Fruit fly (Drosophila melanogaster): ENCODE data around the gene CG7443.

Gene CG7443

dm6 chr3R:8340675-8341275 lies 16.7 kb downstream of the CG7443 start, which contains the start of the genes COX7A and Arl2 (continued):
- TF ChIP-seq inv (GFP tag; IDR thresholded peaks at IDR 0.05; ENCODE audit: partially characterized antibody) (peak; percentile 90), tx (GFP tag; optimal IDR thresholded peaks at IDR 0.05) (peak; percentile 31), nom (GFP tag; optimal IDR thresholded peaks at IDR 0.05) (peak; percentile 23), bbx (GFP tag; IDR thresholded peaks at IDR 0.05; ENCODE audit: partially characterized antibody) (peak; percentile 97), nerfin-1 (tag; optimal IDR thresholded peaks at IDR 0.05) (peak; percentile 14), CG10147 (GFP tag; optimal IDR thresholded peaks at IDR 0.05) (peak; percentile 27), hbn (GFP tag; IDR thresholded peaks at IDR 0.05; ENCODE audit: partially characterized antibody) (peak; percentile 95), amos (GFP tag; IDR thresholded peaks at IDR 0.05; ENCODE audit: partially characterized antibody) (peak; percentile 96), CG2129 (GFP tag; IDR thresholded peaks at IDR 0.05; ENCODE audit: partially characterized antibody) (peak; percentile 94), row (GFP tag; IDR thresholded peaks at IDR 0.05) (peak; percentile 43; the same call in 2 of the 3 replicates), ap (GFP tag; IDR thresholded peaks at IDR 0.05) (no peak), CG6791 (GFP tag; IDR thresholded peaks at IDR 0.05; ENCODE audit: partially characterized antibody) (peak; percentile 94), gcm2 (GFP tag; optimal IDR thresholded peaks at IDR 0.05) (no peak), CG34422 (GFP tag; IDR thresholded peaks at IDR 0.05) (no peak), onecut (GFP tag; IDR thresholded peaks at IDR 0.05) (0 out of 2 replicates have a peak, but pooled peaks have one; percentile 10), CG30020 (tag; optimal IDR thresholded peaks at IDR 0.05) (peak; percentile 42), CG17829 (tag; optimal IDR thresholded peaks at IDR 0.05) (peak; percentile 22), CG4328 (GFP tag; optimal IDR thresholded peaks at IDR 0.05) (no peak), MESR4 (GFP tag; optimal IDR thresholded peaks at IDR 0.05) (peak; percentile 98), Nf-YC (tag; optimal IDR thresholded peaks at IDR 0.05) (peak; percentile 34), hb (GFP tag; IDR thresholded peaks at IDR 0.05; ENCODE audit: partially characterized antibody) (peak; percentile 89), CG2120 (GFP tag; optimal IDR thresholded peaks at IDR 0.05) (peak; percentile 11), pzg (GFP tag; optimal IDR thresholded peaks at IDR 0.05) (peak; percentile 82), sens (GFP tag) (peak; percentile 68), tna (GFP tag; IDR thresholded peaks at IDR 0.05; ENCODE audit: partially characterized antibody) (peak; percentile 91), Scr (GFP tag; IDR thresholded peaks at IDR 0.05; ENCODE audit: partially characterized antibody) (peak; percentile 93), Lhr (GFP tag; optimal IDR thresholded peaks at IDR 0.05) (no peak), CG14860 (GFP tag; IDR thresholded peaks at IDR 0.05; ENCODE audit: partially characterized antibody) (peak; percentile 91), CG12391 (tag; optimal IDR thresholded peaks at IDR 0.05) (peak; percentile 17), Poxn (GFP tag; IDR thresholded peaks at IDR 0.05) (no peak), CG2116 (GFP tag; optimal IDR thresholded peaks at IDR 0.05) (peak; percentile 65), CG10431 (GFP tag; optimal IDR thresholded peaks at IDR 0.05) (peak; percentile 17), rib (GFP tag; IDR thresholded peaks at IDR 0.05) (peak; percentile 17; the same call in 1 of the 2 replicates), phol (tag; optimal IDR thresholded peaks at IDR 0.05) (peak; percentile 27), chinmo (GFP tag; IDR thresholded peaks at IDR 0.05; ENCODE audit: partially characterized antibody) (peak; percentile 83; the same call in 3 of the 4 replicates), dmrt99B (tag; optimal IDR thresholded peaks at IDR 0.05) (no peak), ato (GFP tag; IDR thresholded peaks at IDR 0.05; ENCODE audit: partially characterized antibody) (peak; percentile 96), salm (tag; optimal IDR thresholded peaks at IDR 0.05) (no peak), Sry-δ (GFP tag; optimal IDR thresholded peaks at IDR 0.05) (peak; percentile 78), E2f2 (GFP tag; IDR thresholded peaks at IDR 0.05) (peak; percentile 56), CkIIα-i1 (GFP tag; IDR thresholded peaks at IDR 0.05) (no peak), trem (tag; optimal IDR thresholded peaks at IDR 0.05) (peak; percentile 75), E2f1 (GFP tag; IDR thresholded peaks at IDR 0.05) (0 out of 2 replicates have a peak, but pooled peaks have one; percentile 17), CG7963 (GFP tag; IDR thresholded peaks at IDR 0.05; ENCODE audit: partially characterized antibody) (peak; percentile 90), danr (GFP tag; IDR thresholded peaks at IDR 0.05) (no peak), CG5245 (GFP tag; optimal IDR thresholded peaks at IDR 0.05) (no peak), Med (GFP tag) (peak; percentile 81), HLH4C (GFP tag; IDR thresholded peaks at IDR 0.05; ENCODE audit: partially characterized antibody) (peak; percentile 90)
